Worm (Caenorhabditis elegans) whole organism, L4/young adult: ENCODE data around the gene srx-104.

Experiments used
- W03F9.2 ChIP-seq: fragments of 150-350 bp; optimal IDR thresholded peaks from 2 replicates; lab custom pipeline; 2014; ENCODE audit warnings: missing biosample characterization, missing genetic modification characterization
- dao-5 ChIP-seq: sonication (generic microtip); optimal IDR thresholded peaks from 2 replicates; lab custom pipeline; 2016; ENCODE audit warnings: missing genotype, missing genetic modification characterization, moderate library complexity, missing compliant biosample characterization
- him-1 ChIP-seq: sonication (generic microtip); optimal IDR thresholded peaks from 2 replicates; lab custom pipeline; 2016; ENCODE audit warnings: missing genotype, missing genetic modification reagents, missing genetic modification characterization, missing compliant biosample characterization

ce11 chrII:3681365-3682083, 18.0 kb downstream of the srx-104 start, which contains the start of gene F19B10.10:
- no peak for TF ChIP-seq dao-5 (tag; lab: Kevin White, UChicago)
- TF ChIP-seq him-1 (tag; lab: Kevin White, UChicago), result no peak
- TF ChIP-seq W03F9.2 (tag; lab: Kevin White, UChicago), result no peak
